Worm (Caenorhabditis elegans): ENCODE data around the gene lin-23.

Gene lin-23

DNA sequence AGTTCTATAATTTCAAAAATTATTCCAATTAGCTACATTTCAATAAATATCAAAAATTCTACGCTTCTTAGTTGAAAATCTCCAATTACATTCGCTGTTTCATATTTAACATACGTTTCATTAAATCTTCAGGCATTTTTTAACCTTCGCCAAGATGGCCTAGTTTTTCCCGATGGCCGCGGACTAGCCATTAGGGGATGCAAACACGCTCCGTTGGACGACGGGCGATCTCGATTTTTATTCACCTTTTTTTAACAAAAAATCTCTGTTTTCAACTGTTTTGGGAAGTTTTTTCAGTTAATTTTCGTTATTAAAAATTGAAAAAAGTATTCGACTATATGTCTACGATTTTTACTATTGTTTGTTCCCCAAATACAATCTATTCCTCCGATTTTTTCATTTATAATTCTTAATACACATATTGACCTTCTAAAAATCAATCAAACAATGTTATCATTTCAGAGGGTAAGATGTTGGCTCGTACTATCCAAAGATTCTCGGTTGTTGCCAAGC lies 12.1 kb downstream of the lin-23 start, which contains the start of gene F58F12.1:
Gene F58F12.1 (plus strand): TSS at position 463 of the 513 bp plus-strand sequence.
- TF ChIP-seq tra-4 (tag; optimal IDR thresholded peaks at IDR 0.05) (no peak), flt-1 (GFP tag; IDR thresholded peaks at IDR 0.05) (no peak), F13C5.2 (tag; optimal IDR thresholded peaks at IDR 0.05) (peak; percentile 52), tbx-37 (GFP tag; conservative IDR thresholded peaks at IDR 0.05) (peak; percentile 38; the same call in 1 of the 2 replicates), ama-1 (optimal IDR thresholded peaks at IDR 0.05) (no peak)

DNA sequence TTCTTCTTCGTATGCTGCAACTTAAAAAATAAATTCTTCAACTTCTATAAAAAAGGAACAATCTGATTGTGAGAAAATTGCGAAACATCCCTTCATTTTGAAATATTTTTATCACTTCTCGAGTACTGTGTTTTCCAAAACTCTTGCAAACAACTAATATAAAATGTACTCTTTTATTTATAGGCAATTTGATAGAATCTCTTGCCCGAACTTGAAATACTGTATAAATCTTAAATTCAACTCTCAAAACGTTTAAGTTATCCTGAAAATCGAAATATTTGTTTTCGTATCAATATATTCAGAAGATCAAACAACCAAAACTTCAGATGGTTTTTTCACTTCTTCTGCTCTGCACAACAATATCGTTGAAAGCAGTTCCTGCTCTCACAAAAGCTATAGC lies 15.4 kb downstream of the lin-23 start, which contains the start of gene F58F12.4:
Gene F58F12.4 (plus strand): TSS at position 301 of the 400 bp plus-strand sequence.
- TF ChIP-seq tbx-11 (GFP tag; IDR thresholded peaks at IDR 0.05) = no peak
- no peak for TF ChIP-seq hmbx-1 (tag; optimal IDR thresholded peaks at IDR 0.05)
- TF ChIP-seq pes-1 (GFP tag; IDR thresholded peaks at IDR 0.05) = no peak
- no peak for TF ChIP-seq scrt-1 (GFP tag; IDR thresholded peaks at IDR 0.05)
- TF ChIP-seq ceh-13 (GFP tag; optimal IDR thresholded peaks at IDR 0.05) = no peak
- no peak for TF ChIP-seq tra-4 (tag; optimal IDR thresholded peaks at IDR 0.05)
- no peak for TF ChIP-seq ets-7 (tag; optimal IDR thresholded peaks at IDR 0.05)
- TF ChIP-seq B0310.2 (tag; optimal IDR thresholded peaks at IDR 0.05) = no peak
- no peak for TF ChIP-seq flt-1 (GFP tag; IDR thresholded peaks at IDR 0.05)
- no peak for TF ChIP-seq sea-1 (GFP tag; conservative IDR thresholded peaks at IDR 0.05)
- no peak for TF ChIP-seq aly-1 (tag; optimal IDR thresholded peaks at IDR 0.05)
- TF ChIP-seq ama-1 (optimal IDR thresholded peaks at IDR 0.05) = no peak
- TF ChIP-seq hnd-1 (tag; optimal IDR thresholded peaks at IDR 0.05) = no peak
- no peak for TF ChIP-seq F13C5.2 (tag; optimal IDR thresholded peaks at IDR 0.05)

DNA sequence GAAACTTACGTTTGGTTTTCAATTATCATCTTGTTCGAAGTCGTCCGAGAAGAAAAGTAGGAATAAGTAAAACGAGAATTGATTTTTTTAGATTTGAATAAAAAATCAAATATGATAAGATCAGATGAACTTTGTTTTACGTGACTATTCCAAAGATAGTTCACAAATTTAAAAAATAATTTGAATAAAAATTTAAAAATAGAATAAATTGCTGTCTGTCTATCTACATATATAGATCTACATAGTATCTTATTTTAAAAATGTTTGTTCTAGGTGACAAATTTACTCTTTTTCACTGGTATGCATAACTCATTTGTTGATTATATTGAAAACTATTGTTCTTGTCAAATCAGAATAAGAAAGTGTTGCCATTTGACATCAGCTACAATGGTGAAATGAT lies 16.8 kb downstream of the lin-23 start, which contains the start of gene F58F12.2:
Gene F58F12.2 (minus strand): TSS at position 101 of the 400 bp plus-strand sequence.
- TF ChIP-seq ceh-13 (GFP tag; optimal IDR thresholded peaks at IDR 0.05) (no peak), hnd-1 (tag; optimal IDR thresholded peaks at IDR 0.05) (no peak)

DNA sequence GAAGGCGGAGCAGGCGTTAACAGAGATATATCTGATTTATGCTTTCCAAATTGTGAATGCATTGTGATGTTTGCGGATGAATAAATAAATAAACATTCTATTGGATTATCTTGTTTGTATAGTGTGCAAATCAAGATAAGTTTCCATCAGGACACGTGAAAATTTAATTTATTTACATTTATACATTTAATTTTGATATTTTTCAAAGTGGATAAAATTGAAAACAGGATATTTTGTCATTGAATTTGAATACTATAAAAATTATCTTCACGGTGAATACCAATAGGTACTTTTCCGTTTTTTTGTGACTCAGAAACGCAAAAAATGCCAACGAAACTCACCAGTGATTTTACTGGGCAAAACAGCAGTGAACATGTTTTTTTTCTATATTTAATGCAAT lies 20.1 kb downstream of the lin-23 start, which contains the start of gene F58F12.3:
Gene F58F12.3 (minus strand): TSS at position 101 of the 400 bp plus-strand sequence.
- TF ChIP-seq hnd-1 (tag; optimal IDR thresholded peaks at IDR 0.05) = no peak
- no peak for TF ChIP-seq tbx-37 (GFP tag; conservative IDR thresholded peaks at IDR 0.05)
- TF ChIP-seq B0310.2 (tag; optimal IDR thresholded peaks at IDR 0.05) = no peak
- no peak for TF ChIP-seq tra-4 (tag; optimal IDR thresholded peaks at IDR 0.05)
- TF ChIP-seq ets-7 (tag; optimal IDR thresholded peaks at IDR 0.05) = no peak
- TF ChIP-seq ceh-36 (tag; optimal IDR thresholded peaks at IDR 0.05) = no peak
- TF ChIP-seq ceh-13 (GFP tag; optimal IDR thresholded peaks at IDR 0.05) = no peak
- TF ChIP-seq sea-1 (GFP tag; conservative IDR thresholded peaks at IDR 0.05) = no peak
- TF ChIP-seq flt-1 (GFP tag; IDR thresholded peaks at IDR 0.05) = no peak
- TF ChIP-seq ama-1 (optimal IDR thresholded peaks at IDR 0.05) = no peak
- TF ChIP-seq hmbx-1 (tag; optimal IDR thresholded peaks at IDR 0.05) = no peak
- no peak for TF ChIP-seq pes-1 (GFP tag; IDR thresholded peaks at IDR 0.05)
- TF ChIP-seq tbx-11 (GFP tag; IDR thresholded peaks at IDR 0.05) = no peak
- no peak for TF ChIP-seq F13C5.2 (tag; optimal IDR thresholded peaks at IDR 0.05)
- TF ChIP-seq aly-1 (tag; optimal IDR thresholded peaks at IDR 0.05) = no peak
- no peak for TF ChIP-seq scrt-1 (GFP tag; IDR thresholded peaks at IDR 0.05)

DNA sequence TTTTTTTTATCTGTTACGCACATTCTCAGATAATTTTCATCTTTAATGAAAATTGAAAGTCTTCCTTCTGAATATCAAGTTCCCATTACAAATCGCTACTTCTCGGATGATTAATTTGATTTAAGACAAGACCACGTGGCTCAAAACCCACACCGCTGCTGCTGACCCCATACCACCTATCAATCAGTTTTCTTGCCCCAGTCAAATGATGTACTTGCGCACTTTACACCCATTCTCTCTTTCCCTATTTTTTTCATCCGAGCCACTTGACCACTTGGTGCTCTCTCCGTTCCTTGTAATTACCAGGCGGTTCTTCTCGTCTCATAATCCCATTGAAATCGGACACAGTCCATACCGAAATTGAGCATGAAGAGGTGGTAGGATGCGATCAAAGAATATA lies 22.9 kb downstream of the lin-23 start:
- TF ChIP-seq aly-1 (tag; optimal IDR thresholded peaks at IDR 0.05) (no peak), ama-1 (optimal IDR thresholded peaks at IDR 0.05) (no peak), pes-1 (GFP tag; IDR thresholded peaks at IDR 0.05) (no peak), B0310.2 (tag; optimal IDR thresholded peaks at IDR 0.05) (no peak), hnd-1 (tag; optimal IDR thresholded peaks at IDR 0.05) (no peak), scrt-1 (GFP tag; IDR thresholded peaks at IDR 0.05) (no peak), hmbx-1 (tag; optimal IDR thresholded peaks at IDR 0.05) (no peak), ceh-36 (tag; optimal IDR thresholded peaks at IDR 0.05) (no peak), tbx-11 (GFP tag; IDR thresholded peaks at IDR 0.05) (no peak), F13C5.2 (tag; optimal IDR thresholded peaks at IDR 0.05) (no peak), ceh-13 (GFP tag; optimal IDR thresholded peaks at IDR 0.05) (no peak)

DNA sequence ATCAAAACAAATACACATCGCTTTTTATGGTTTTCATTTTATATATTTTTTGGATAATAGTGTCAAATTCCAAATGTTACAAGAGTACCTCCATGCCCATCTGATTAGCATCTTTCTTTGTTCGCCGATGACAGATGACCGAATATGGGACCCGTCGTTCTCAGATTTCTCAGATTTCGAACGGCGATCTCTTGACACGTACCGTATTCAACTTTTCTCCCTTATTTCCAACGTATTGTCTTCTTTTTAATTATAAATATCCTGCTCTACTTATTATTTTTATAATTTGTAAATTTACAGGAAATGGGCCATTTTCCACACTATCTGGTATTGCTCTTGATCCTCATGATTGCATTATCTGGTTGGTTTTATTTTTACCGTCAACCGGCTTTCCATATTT lies 27.3 kb downstream of the lin-23 start, which contains the start of gene zig-10:
Gene zig-10 (plus strand): TSS at position 301 of the 400 bp plus-strand sequence.
- TF ChIP-seq ceh-13 (GFP tag; optimal IDR thresholded peaks at IDR 0.05) (no peak), F13C5.2 (tag; optimal IDR thresholded peaks at IDR 0.05) (no peak), ama-1 (optimal IDR thresholded peaks at IDR 0.05) (no peak), aly-1 (tag; optimal IDR thresholded peaks at IDR 0.05) (no peak), ceh-36 (tag; optimal IDR thresholded peaks at IDR 0.05) (no peak), flt-1 (GFP tag; IDR thresholded peaks at IDR 0.05) (no peak), tra-4 (tag; optimal IDR thresholded peaks at IDR 0.05) (no peak), ets-7 (tag; optimal IDR thresholded peaks at IDR 0.05) (no peak), hmg-4 (GFP tag; optimal IDR thresholded peaks at IDR 0.05) (no peak), scrt-1 (GFP tag; IDR thresholded peaks at IDR 0.05) (no peak), hmbx-1 (tag; optimal IDR thresholded peaks at IDR 0.05) (no peak), B0310.2 (tag; optimal IDR thresholded peaks at IDR 0.05) (no peak), tbx-37 (GFP tag; conservative IDR thresholded peaks at IDR 0.05) (no peak), tbx-11 (GFP tag; IDR thresholded peaks at IDR 0.05) (no peak), hnd-1 (tag; optimal IDR thresholded peaks at IDR 0.05) (no peak), pes-1 (GFP tag; IDR thresholded peaks at IDR 0.05) (no peak)

DNA sequence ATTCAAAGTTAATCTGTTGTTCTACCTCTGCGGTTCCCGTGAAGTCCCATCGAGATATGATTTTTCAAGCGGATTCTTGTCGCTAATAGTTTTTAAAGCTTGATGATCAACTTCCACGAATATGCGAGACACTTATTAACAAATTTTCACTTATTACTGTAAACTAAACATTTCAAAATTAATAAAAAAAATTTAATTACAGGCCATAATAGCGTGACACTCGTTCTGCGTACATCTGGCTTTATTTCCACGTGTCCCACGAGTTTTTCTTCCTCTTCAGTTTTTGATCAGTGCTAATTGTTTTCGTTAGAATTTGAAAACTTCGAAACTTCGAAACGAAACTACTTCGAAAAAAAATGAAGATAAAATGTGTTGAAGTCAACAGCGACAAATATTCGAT lies 30.5 kb downstream of the lin-23 start, which contains the start of gene btb-2:
Gene btb-2 (plus strand): TSS at position 301 of the 400 bp plus-strand sequence.
- TF ChIP-seq hmg-4 (GFP tag; optimal IDR thresholded peaks at IDR 0.05) (no peak), tbx-11 (GFP tag; IDR thresholded peaks at IDR 0.05) (no peak), tra-4 (tag; optimal IDR thresholded peaks at IDR 0.05) (no peak), hnd-1 (tag; optimal IDR thresholded peaks at IDR 0.05) (no peak), pes-1 (GFP tag; IDR thresholded peaks at IDR 0.05) (no peak), hmbx-1 (tag; optimal IDR thresholded peaks at IDR 0.05) (no peak), ama-1 (optimal IDR thresholded peaks at IDR 0.05) (no peak), ets-7 (tag; optimal IDR thresholded peaks at IDR 0.05) (no peak), scrt-1 (GFP tag; IDR thresholded peaks at IDR 0.05) (no peak), B0310.2 (tag; optimal IDR thresholded peaks at IDR 0.05) (no peak), ceh-36 (tag; optimal IDR thresholded peaks at IDR 0.05) (no peak)

All from whole organism, early embryonic.